Fruit fly (Drosophila melanogaster): Measurements from ENCODE around the gene CG32462.

DNA sequence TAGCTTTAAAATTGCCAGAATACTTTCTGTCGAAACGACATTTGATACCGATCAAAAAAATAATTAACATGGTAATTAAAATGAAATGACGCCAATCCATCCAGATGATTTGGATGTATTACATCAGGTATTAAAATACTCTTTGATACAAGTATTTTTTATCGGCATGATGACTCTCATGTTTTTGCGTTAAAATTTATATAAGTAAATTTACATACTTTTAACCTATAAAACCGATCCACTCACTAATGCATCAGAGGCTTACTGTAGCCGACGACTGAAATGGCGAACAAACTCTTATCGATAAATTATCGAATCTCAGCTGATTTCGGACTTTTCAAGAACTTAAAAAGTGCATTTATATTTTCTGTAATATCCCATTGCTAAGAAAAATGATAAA, 48.3 kb upstream of the CG32462 start, which contains the start of gene BoYb:
- no peak for TF ChIP-seq CG6792 (GFP tag; optimal IDR thresholded peaks at IDR 0.05)
- no peak for TF ChIP-seq spab (GFP tag; optimal IDR thresholded peaks at IDR 0.05)
- no peak for TF ChIP-seq OdsH (GFP tag; optimal IDR thresholded peaks at IDR 0.05)
- TF ChIP-seq svp (GFP tag): no peak
- no peak for TF ChIP-seq Gug (GFP tag; IDR thresholded peaks at IDR 0.05)
- TF ChIP-seq pdm3 (GFP tag; optimal IDR thresholded peaks at IDR 0.05): no peak
- no peak for TF ChIP-seq net (GFP tag; optimal IDR thresholded peaks at IDR 0.05)
- no peak for TF ChIP-seq CG6163 (GFP tag; IDR thresholded peaks at IDR 0.05)
- TF ChIP-seq Ets21C (GFP tag; optimal IDR thresholded peaks at IDR 0.05): no peak
- TF ChIP-seq CG15336 (GFP tag; IDR thresholded peaks at IDR 0.05): no peak
- no peak for TF ChIP-seq Eip75B (GFP tag; optimal IDR thresholded peaks at IDR 0.05)
- no peak for TF ChIP-seq achi (GFP tag; optimal IDR thresholded peaks at IDR 0.05)
- TF ChIP-seq topi (GFP tag; optimal IDR thresholded peaks at IDR 0.05): no peak
